Worm (Caenorhabditis elegans): Measurements from ENCODE around the gene sedl-1.
A peak's percentile ranks its signal among the peaks of the same experiment; 100 is the strongest.
"Not testable (repeated sequence)": the region's sequence is repeated elsewhere in the genome, so short reads cannot be mapped to it uniquely, and the experiment has no call there.

The sedl-1 gene

DNA sequence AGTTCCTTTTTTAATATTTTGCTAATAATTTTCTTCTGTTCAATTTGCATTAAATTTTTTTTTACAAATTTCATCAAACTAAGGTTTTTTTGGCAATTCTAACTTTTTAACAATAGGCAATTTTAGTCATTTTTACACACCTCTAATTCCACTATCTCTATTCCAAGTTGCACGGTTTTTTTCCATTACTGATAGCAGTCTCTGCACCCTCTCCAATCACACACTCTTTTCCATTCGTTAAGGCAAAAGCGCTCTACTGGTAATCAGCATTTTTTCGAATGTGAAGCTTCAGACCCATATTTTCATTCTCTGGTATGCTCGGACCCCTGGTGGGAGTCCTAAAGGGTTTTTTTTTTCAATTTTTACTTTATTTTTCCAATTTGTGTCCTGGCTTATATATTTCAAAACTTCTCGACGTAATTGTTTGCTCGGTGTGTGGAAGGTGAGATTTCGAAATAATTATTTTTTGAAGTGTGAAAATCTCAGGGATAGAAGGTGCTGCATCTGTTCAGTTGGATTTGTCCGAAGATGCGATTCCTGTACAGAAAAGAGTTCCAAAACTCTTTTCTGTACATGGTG is 23.2 kb downstream of the sedl-1 start, which contains the start of the genes F19G12.4 and F19G12.8:
Gene F19G12.4, plus strand, starts transcription at position 529 of the 579 bp plus-strand sequence.
Gene F19G12.8, plus strand, starts transcription at position 545 of the 579 bp plus-strand sequence.
- TF ChIP-seq ceh-9 (tag; optimal IDR thresholded peaks at IDR 0.05) (no peak), pqm-1 (tag; optimal IDR thresholded peaks at IDR 0.05) (peak; percentile 38), elt-2 (tag; optimal IDR thresholded peaks at IDR 0.05) (peak; percentile 62), hmg-11 (tag; optimal IDR thresholded peaks at IDR 0.05) (no peak), skn-1 (tag; optimal IDR thresholded peaks at IDR 0.05) (peak; percentile 54)

DNA sequence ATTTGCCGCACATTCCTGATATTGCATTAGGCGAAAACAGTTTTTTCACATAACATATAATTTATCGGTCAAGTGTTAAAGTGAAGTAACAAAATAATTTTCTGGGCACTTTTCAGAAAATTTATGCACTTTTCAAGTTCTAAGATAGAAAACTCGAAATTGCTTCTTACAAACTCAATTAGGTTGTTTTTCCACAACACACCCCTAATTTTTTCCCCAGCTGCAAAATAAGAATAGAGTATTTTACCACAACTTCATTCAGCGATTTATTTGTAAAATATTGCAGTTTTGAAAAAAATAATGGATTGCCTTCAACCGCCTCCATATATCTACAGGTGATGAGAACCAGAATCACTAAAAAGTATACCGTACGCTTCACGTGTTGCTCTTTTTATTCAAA is 27.2 kb downstream of the sedl-1 start, which contains the start of gene srh-19:
Gene srh-19, plus strand, starts transcription at position 301 of the 400 bp plus-strand sequence.
- no peak for TF ChIP-seq R02D3.7 (tag; optimal IDR thresholded peaks at IDR 0.05)
- TF ChIP-seq fos-1 (tag; optimal IDR thresholded peaks at IDR 0.05), result no peak
- no peak for TF ChIP-seq nhr-43 (tag; optimal IDR thresholded peaks at IDR 0.05; ENCODE audit: poor library complexity, severe bottlenecking)
- no peak for TF ChIP-seq snpc-4 (tag; optimal IDR thresholded peaks at IDR 0.05)
- no peak for TF ChIP-seq mml-1 (tag; optimal IDR thresholded peaks at IDR 0.05)
- TF ChIP-seq jun-1 (tag; optimal IDR thresholded peaks at IDR 0.05), result no peak

DNA sequence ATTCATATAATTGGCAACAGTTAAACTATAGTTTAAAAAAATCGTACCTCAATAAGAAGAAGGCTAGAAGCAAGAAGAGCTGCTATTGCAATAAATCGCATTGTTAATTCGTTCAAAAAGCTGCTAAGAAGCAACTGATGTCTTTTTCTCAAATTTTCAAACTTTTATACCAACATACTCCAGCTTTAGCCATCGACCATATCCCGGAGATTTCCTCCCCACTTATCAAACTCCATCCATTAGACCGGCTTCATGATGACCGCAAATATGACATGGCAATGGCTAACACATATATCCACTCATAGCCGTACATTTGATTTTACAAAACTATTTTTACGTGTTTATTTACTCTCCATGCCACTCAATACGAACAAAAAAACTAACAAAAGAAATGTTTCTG is 29.5 kb downstream of the sedl-1 start, which contains the start of gene abu-2:
Gene abu-2, minus strand, starts transcription at position 101 of the 400 bp plus-strand sequence.
- no peak for TF ChIP-seq nhr-11 (tag; optimal IDR thresholded peaks at IDR 0.05)
- TF ChIP-seq egl-5 (tag; optimal IDR thresholded peaks at IDR 0.05), result no peak
- no peak for TF ChIP-seq nhr-76 (tag; optimal IDR thresholded peaks at IDR 0.05)
- TF ChIP-seq nhr-28 (tag; optimal IDR thresholded peaks at IDR 0.05), result no peak
- TF ChIP-seq lin-15B (tag; optimal IDR thresholded peaks at IDR 0.05), result no peak
- TF ChIP-seq nhr-25 (tag; optimal IDR thresholded peaks at IDR 0.05), result no peak
- TF ChIP-seq nhr-67 (tag; optimal IDR thresholded peaks at IDR 0.05), result no peak
- TF ChIP-seq elt-2 (tag; optimal IDR thresholded peaks at IDR 0.05), result no peak
- TF ChIP-seq ceh-16 (tag; optimal IDR thresholded peaks at IDR 0.05), result no peak

DNA sequence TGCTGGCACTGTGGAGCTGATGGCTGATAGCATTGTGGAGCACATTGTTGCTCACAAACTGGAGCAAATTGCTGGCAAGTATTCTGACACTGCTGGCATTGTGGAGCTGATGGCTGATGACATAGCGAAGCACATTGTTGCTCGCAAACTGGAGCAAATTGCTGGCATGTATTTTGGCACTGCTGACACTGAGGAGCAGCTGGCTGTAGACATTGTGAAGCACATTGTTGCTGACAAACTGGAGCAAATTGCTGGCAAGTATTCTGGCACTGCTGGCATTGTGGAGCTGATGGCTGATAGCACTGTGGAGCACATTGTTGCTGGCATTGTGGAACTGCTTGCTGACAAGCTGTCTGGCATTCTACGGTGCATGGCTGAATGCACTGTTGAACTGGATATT is 30.8 kb downstream of the sedl-1 start:
- TF ChIP-seq mml-1 (tag; optimal IDR thresholded peaks at IDR 0.05) (no peak), ama-1 (optimal IDR thresholded peaks at IDR 0.05) (no peak), nhr-23 (tag; optimal IDR thresholded peaks at IDR 0.05) (no peak), eor-1 (tag; optimal IDR thresholded peaks at IDR 0.05) (no peak), fkh-2 (tag; optimal IDR thresholded peaks at IDR 0.05) (no peak), hmg-11 (tag; optimal IDR thresholded peaks at IDR 0.05) (no peak)

DNA sequence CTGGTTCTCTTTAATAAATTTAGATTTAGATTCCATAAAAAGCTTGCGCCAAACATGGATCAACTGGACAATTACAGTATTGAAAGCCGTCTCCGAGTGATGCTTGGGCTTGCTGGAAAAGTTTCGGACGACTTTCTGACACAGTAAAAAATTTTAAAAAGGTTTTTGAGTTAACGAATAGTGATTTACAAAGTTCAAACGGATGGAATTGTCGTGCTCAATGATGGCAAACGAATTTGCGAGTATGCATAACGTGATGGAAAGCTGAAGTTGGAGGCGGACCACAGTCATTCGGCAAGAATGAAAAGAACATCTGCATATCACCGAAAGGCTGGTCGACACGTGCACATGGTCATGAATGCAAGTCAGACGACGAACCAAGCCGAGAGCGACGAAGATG is 36.1 kb downstream of the sedl-1 start, which contains the start of gene ZK402.1:
Gene ZK402.1, plus strand, starts transcription at position 301 of the 400 bp plus-strand sequence.
- TF ChIP-seq lsy-12, tbx-2, eor-1 (tag; optimal IDR thresholded peaks at IDR 0.05): not testable (repeated sequence)

DNA sequence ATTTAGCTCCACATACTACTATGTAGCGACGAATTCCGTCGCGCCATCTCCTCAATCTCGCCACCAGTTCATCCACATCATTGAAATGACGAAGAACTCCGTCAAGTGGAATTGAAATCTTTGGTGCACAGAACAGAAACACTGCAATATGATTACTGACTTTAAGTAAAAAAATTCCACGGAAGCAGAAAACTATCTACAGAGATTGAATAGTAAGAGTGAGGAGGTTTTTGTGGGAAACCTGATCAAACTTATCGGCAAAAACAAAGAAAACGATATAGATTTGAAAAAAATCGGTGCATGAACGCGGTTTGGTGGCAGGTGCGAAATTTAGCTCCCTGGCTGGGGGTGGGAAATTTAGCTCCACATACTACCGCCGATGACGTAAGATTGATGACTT is 36.6 kb downstream of the sedl-1 start, which contains the start of gene ZK402.2:
Gene ZK402.2, plus strand, starts transcription at position 301 of the 400 bp plus-strand sequence.
- not testable (repeated sequence) for TF ChIP-seq nhr-23, pha-4, aly-2 (tag; optimal IDR thresholded peaks at IDR 0.05)

DNA sequence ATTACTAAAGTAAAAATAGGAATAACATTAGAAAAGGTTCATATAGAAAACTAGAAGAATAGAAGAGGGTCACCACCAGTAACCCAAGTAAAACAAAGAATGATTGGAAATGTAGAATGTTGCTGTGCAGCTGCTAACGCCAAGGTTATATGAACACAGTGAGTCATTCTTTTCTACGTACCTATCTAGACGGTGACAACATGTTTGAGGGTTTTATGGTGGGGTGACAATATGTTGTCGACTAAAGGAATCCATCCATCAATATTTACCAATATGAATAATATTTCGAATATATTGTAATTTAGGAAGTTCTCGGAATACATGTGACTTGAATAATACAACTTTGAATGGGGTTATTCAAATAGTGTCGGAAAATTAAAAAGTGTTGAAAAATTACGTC is 38.8 kb downstream of the sedl-1 start, which contains the start of gene ZK402.5:
Gene ZK402.5, minus strand, starts transcription at position 101 of the 400 bp plus-strand sequence.
- peak; percentile 28 for TF ChIP-seq pha-4 (tag; optimal IDR thresholded peaks at IDR 0.05)
- TF ChIP-seq R02D3.7 (tag; optimal IDR thresholded peaks at IDR 0.05), result no peak
- no peak for TF ChIP-seq daf-12 (tag; optimal IDR thresholded peaks at IDR 0.05)

DNA sequence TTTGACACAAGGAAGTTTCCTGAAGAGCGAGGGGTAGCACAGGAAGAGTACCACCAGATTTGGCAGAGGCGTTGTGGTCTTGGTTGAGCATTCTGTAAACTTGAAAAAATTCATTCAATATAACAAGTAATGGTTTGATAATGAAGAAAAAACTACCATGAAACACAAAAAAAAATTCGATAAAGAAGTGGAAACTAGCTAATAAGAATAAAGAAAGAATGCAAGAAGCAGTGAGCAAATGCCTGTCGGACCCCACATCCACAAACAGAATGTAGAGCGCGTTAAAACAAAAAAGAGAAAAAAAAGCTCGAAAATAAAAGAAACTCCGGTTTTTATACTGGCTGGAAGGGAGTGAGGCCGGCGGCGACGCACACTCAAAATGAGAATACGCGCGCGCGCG is 42.5 kb downstream of the sedl-1 start, which contains the start of gene H39E20.1:
Gene H39E20.1, minus strand, starts transcription at position 101 of the 400 bp plus-strand sequence.
- TF ChIP-seq lin-15B (tag; optimal IDR thresholded peaks at IDR 0.05) (no peak), nhr-77 (tag; optimal IDR thresholded peaks at IDR 0.05) (no peak), hmg-11 (tag; optimal IDR thresholded peaks at IDR 0.05) (no peak), snpc-4 (tag; optimal IDR thresholded peaks at IDR 0.05) (no peak), ama-1 (optimal IDR thresholded peaks at IDR 0.05) (no peak), unc-39 (tag; optimal IDR thresholded peaks at IDR 0.05) (no peak), elt-2 (tag; optimal IDR thresholded peaks at IDR 0.05) (no peak), nfya-1 (tag; optimal IDR thresholded peaks at IDR 0.05; ENCODE audit: insufficient read depth) (no peak), mdl-1 (tag; optimal IDR thresholded peaks at IDR 0.05) (no peak), sea-2 (GFP tag; optimal IDR thresholded peaks at IDR 0.05) (no peak), ztf-4 (tag; optimal IDR thresholded peaks at IDR 0.05) (no peak), ztf-11 (tag; optimal IDR thresholded peaks at IDR 0.05) (no peak)
